Fruit fly (Drosophila melanogaster): ENCODE measurements around the gene CG8086.

Gene CG8086

DNA sequence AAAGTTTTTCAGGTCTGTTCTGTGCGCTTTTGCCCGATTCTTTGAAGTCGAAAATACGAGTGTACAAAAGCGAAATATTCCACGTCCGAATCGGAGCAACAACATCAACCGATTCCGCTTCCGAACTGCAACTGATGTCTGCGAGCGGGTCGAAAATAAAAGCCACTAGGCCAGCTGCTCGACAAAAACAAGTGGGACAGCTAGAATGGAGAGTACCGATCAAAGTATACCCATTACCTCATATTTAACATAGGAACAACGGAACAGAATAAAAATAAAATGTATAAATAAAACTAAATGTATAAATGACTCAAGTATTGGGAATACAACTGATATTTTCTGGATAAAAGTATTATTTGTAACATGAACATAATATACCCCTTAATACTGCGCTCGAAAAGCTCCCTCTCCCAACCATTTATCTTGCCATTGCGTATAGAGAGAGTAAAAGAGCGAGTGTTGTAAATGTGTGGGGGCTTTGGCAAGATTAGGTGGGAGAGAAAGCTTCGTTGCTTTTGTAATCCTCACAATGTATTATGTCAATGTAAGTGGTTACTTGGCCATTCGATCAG is 52.2 kb downstream of the CG8086 start, which contains the start of gene SLC5A11 (continued):
- peak; percentile 93 for TF ChIP-seq pdm3 (GFP tag; optimal IDR thresholded peaks at IDR 0.05)
- TF ChIP-seq Eip75B (GFP tag; optimal IDR thresholded peaks at IDR 0.05), result peak; percentile 98
- TF ChIP-seq cyc (GFP tag; optimal IDR thresholded peaks at IDR 0.05), result peak; percentile 99
- peak; percentile 92 for TF ChIP-seq CG8632 (GFP tag; optimal IDR thresholded peaks at IDR 0.05)
- peak; percentile 95 for TF ChIP-seq CG6276 (GFP tag; optimal IDR thresholded peaks at IDR 0.05)
- peak; percentile 94 for TF ChIP-seq CG32006 (GFP tag; optimal IDR thresholded peaks at IDR 0.05)
- peak; percentile 89 for TF ChIP-seq fd59A (GFP tag; optimal IDR thresholded peaks at IDR 0.05)
- TF ChIP-seq CG11762 (GFP tag; optimal IDR thresholded peaks at IDR 0.05; ENCODE audit: insufficient read depth), result peak; percentile 97

DNA sequence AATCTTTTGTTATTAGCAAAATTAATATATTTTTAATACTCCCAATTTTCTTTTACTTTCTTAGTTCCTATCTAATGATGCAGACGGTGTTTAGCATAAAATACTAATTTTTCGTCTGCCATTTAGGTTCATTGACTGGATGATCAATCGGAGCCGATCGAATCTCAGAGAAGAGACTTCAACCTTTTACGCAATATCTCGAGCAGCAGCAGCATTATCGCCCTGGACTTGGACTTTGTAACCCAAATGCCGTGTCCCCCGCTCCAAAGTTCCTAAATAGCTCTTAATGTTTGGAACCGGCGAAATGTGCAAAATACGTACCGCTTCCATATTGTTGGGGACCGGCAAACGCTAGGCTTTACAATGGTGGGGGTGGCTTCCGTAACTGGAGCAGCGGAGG is 52.9 kb downstream of the CG8086 start:
- no peak for TF ChIP-seq vri (GFP tag; optimal IDR thresholded peaks at IDR 0.05)
- TF ChIP-seq Blimp-1 (GFP tag; optimal IDR thresholded peaks at IDR 0.05), result no peak
- TF ChIP-seq Sox15 (GFP tag; optimal IDR thresholded peaks at IDR 0.05), result no peak
- no peak for TF ChIP-seq CG15336 (GFP tag; IDR thresholded peaks at IDR 0.05)
- TF ChIP-seq CG10631 (GFP tag; optimal IDR thresholded peaks at IDR 0.05), result no peak
- TF ChIP-seq fkh (GFP tag; optimal IDR thresholded peaks at IDR 0.05), result no peak
- TF ChIP-seq Eip75B (GFP tag; optimal IDR thresholded peaks at IDR 0.05), result no peak
- peak in 1 of 2 experiments; percentile 35 for TF ChIP-seq ss (GFP tag; optimal IDR thresholded peaks at IDR 0.05)
- no peak for TF ChIP-seq CG10669 (GFP tag; optimal IDR thresholded peaks at IDR 0.05)
- TF ChIP-seq svp (GFP tag), result peak; percentile 66
- TF ChIP-seq esn (GFP tag; optimal IDR thresholded peaks at IDR 0.05), result no peak
- no peak for TF ChIP-seq fd59A (GFP tag; optimal IDR thresholded peaks at IDR 0.05)
- no peak for TF ChIP-seq CG6854 (GFP tag; optimal IDR thresholded peaks at IDR 0.05)
- TF ChIP-seq CG1621 (tag; optimal IDR thresholded peaks at IDR 0.05), result no peak
- TF ChIP-seq CG8119 (GFP tag; IDR thresholded peaks at IDR 0.05), result no peak
- no peak for TF ChIP-seq CG31627 (GFP tag; optimal IDR thresholded peaks at IDR 0.05)
- peak; percentile 26 for TF ChIP-seq CG6276 (GFP tag; optimal IDR thresholded peaks at IDR 0.05)
- no peak for TF ChIP-seq salr (GFP tag; optimal IDR thresholded peaks at IDR 0.05)
- no peak for TF ChIP-seq CG11902 (GFP tag; optimal IDR thresholded peaks at IDR 0.05)
- no peak for TF ChIP-seq Smox (GFP tag; optimal IDR thresholded peaks at IDR 0.05)
- TF ChIP-seq CG9139 (GFP tag; optimal IDR thresholded peaks at IDR 0.05), result no peak
- no peak for TF ChIP-seq acj6 (GFP tag; optimal IDR thresholded peaks at IDR 0.05)
- TF ChIP-seq cyc (GFP tag; optimal IDR thresholded peaks at IDR 0.05), result no peak
- no peak for TF ChIP-seq CG11294 (GFP tag; IDR thresholded peaks at IDR 0.05)
- TF ChIP-seq CG3032 (tag; optimal IDR thresholded peaks at IDR 0.05), result no peak
- TF ChIP-seq CG16779 (tag; optimal IDR thresholded peaks at IDR 0.05), result no peak
- no peak for TF ChIP-seq CG4318 (GFP tag; optimal IDR thresholded peaks at IDR 0.05)
- TF ChIP-seq CG8319 (GFP tag; optimal IDR thresholded peaks at IDR 0.05), result no peak
- TF ChIP-seq OdsH (GFP tag; optimal IDR thresholded peaks at IDR 0.05), result no peak
- TF ChIP-seq Met (GFP tag; optimal IDR thresholded peaks at IDR 0.05), result no peak
- TF ChIP-seq CG6808 (GFP tag; optimal IDR thresholded peaks at IDR 0.05), result peak; percentile 19
- TF ChIP-seq CG6163 (GFP tag; IDR thresholded peaks at IDR 0.05), result no peak

DNA sequence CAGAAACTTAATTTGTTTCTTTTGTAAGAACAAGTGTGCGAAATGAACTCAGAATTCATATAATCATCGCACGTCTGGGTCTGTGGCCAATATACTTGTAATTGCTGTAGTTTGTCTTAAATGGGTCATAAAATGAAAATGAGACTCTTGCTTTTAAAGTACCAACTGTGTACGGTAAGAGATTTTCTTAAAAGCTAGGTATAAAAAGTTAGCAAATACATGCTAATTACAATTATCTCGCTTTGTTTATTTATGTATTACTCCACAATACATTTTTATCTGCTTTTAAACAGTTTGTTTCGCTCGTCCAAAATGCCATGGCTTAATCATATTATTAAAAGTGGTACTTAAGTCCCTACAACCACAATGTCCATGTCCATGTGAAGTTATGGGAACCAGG is 53.6 kb downstream of the CG8086 start:
- TF ChIP-seq achi (GFP tag; optimal IDR thresholded peaks at IDR 0.05) (no peak), fkh (GFP tag; optimal IDR thresholded peaks at IDR 0.05) (peak; percentile 3), CG11294 (GFP tag; IDR thresholded peaks at IDR 0.05) (no peak), CG6792 (GFP tag; optimal IDR thresholded peaks at IDR 0.05) (no peak)

Measured in whole organism, prepupa.